Worm (Caenorhabditis elegans) whole organism, L1 larva: Measurements from ENCODE around the gene znf-598.

Source experiments
- dpl-1 ChIP-seq, 3 experiments: fragments of 150-350 bp in 2 of 3; sonication (generic microtip) in 1 of 3; optimal IDR thresholded peaks; 2 replicates each; lab custom pipeline; 2014 to 2017; ENCODE audit warnings: missing biosample characterization in 3 of 3, missing genetic modification characterization in 3 of 3, missing genetic modification reagents in 3 of 3
- pqm-1 ChIP-seq: sonication (generic microtip); optimal IDR thresholded peaks from 3 replicates; lab custom pipeline; 2017; ENCODE audit warnings: missing biosample characterization, missing genetic modification characterization

- TF ChIP-seq dpl-1 (GFP tag; optimal IDR thresholded peaks at IDR 0.05; lab: Kevin White, UChicago) = peak in 2 of 3 experiments; percentile 32 to 36
- no peak for TF ChIP-seq pqm-1 (tag; lab: Kevin White, UChicago)
Measured at ce11 chrII:7059274-7059757, 33.7 kb downstream of the znf-598 start.
